Worm (Caenorhabditis elegans): ENCODE results near the gene rsd-2.

DNA sequence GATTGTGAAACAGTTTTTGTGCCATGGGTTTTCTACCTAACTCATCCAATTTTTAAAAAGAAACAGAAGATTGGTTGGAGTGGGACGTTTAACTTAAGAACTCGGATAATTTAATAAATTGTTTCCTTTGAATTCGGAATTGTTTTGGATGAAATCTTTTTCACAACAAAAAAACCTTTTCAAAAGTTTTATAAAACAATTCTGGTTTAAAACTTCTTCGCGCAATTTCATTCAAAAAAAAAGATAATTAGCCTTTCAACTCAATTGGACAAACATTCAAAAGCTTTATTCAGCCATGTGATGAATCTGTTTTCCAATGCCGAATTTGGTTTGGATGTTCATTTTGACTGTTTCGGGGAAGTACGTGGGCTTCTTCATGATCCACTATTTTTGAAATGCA, 47.1 kb upstream of the rsd-2 start, which contains the start of gene Y45F10B.12:
- TF ChIP-seq dpl-1 (GFP tag; optimal IDR thresholded peaks at IDR 0.05) (no peak), unc-62 (GFP tag; optimal IDR thresholded peaks at IDR 0.05) (no peak), B0035.1 (tag; optimal IDR thresholded peaks at IDR 0.05) (no peak), atf-7 (tag; optimal IDR thresholded peaks at IDR 0.05) (no peak), ama-1 (optimal IDR thresholded peaks at IDR 0.05) (no peak), ama-1 (GFP tag; optimal IDR thresholded peaks at IDR 0.05) (no peak), madf-8 (GFP tag; conservative IDR thresholded peaks at IDR 0.05) (no peak), nfyb-1 (GFP tag; IDR thresholded peaks at IDR 0.05) (no peak), hsf-1 (GFP tag; IDR thresholded peaks at IDR 0.05) (no peak), lin-35 (GFP tag; optimal IDR thresholded peaks at IDR 0.05) (no peak), sptf-2 (GFP tag; optimal IDR thresholded peaks at IDR 0.05) (no peak)
